Worm (Caenorhabditis elegans) whole organism, young adult: ENCODE data around the gene C26H9A.4.
"Not testable (repeated sequence)": the region's sequence is repeated elsewhere in the genome, so short reads cannot be mapped to it uniquely, and the experiment has no call there.

Experiments used
- C17E4.6 ChIP-seq: fragments of 200-800 bp; sonication (Bioruptor generic); IDR thresholded peaks from 2 replicates; pipeline ENCODE4 v1.3.6; 2022; ENCODE audit warnings: missing genetic modification reagents, missing genetic modification characterization, missing compliant biosample characterization
- ccch-3 ChIP-seq: fragments of 200-800 bp; sonication (Bioruptor generic); optimal IDR thresholded peaks from 2 replicates; lab custom pipeline; 2018; ENCODE audit warnings: mild to moderate bottlenecking, missing genetic modification characterization, missing compliant biosample characterization
- hlh-26 ChIP-seq: fragments of 200-800 bp; sonication (Bioruptor generic); conservative IDR thresholded peaks from 2 replicates; pipeline ENCODE4 v1.3.6; 2022; ENCODE audit warnings: missing genetic modification reagents, missing genetic modification characterization, missing compliant biosample characterization
- lag-1 ChIP-seq: fragments of 200-800 bp; sonication (Bioruptor generic); IDR thresholded peaks from 2 replicates; pipeline ENCODE4 v1.3.6; 2022; ENCODE audit warnings: missing genetic modification reagents, missing genetic modification characterization, missing compliant biosample characterization
- let-526 ChIP-seq: fragments of 200-800 bp; sonication (Bioruptor generic); IDR thresholded peaks from 2 replicates; pipeline ENCODE4 v1.3.6; 2022; ENCODE audit warnings: missing genetic modification reagents, missing genetic modification characterization, missing compliant biosample characterization

DNA sequence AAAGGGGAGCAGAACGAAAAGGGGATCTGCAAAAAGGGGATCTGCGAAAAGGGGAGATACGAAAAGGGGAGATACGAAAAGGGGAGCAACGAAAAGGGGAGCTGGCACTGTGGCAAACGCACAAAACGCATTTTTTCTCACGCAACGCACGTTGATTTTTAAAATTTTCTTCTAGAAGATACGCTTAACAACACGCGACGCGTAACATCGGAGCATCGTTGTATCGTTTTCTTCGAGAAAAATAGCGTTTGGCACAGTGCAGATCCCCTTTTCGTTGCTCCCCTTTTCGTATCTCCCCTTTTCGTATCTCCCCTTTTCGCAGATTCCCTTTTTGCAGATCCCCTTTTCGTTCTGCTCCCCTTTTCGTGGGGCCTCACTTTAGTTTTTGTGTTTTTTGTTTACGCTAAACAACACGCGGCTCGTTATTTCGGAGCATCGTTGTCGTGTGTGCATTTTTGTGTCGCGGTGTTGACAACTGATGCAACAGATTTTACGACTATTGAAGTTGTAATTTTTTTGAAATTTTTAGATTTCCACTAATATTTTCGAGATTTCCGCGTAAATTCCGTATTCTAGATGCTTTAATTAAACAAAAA lies 31.6 kb upstream of the C26H9A.4 start:
- TF ChIP-seq lag-1 (GFP tag; lab: Robert Waterston, UW); ccch-3 (GFP tag; lab: Kevin White, UChicago); C17E4.6 (GFP tag; lab: Robert Waterston, UW); let-526 (GFP tag; lab: Robert Waterston, UW); hlh-26: not testable (repeated sequence)
